Worm (Caenorhabditis elegans) whole organism, L4/young adult: ENCODE results near the gene pmt-2.

Experiments used
- W03F9.2 ChIP-seq: fragments of 150-350 bp; optimal IDR thresholded peaks from 2 replicates; lab custom pipeline; 2014; ENCODE audit warnings: missing biosample characterization, missing genetic modification characterization
- dao-5 ChIP-seq: sonication (generic microtip); optimal IDR thresholded peaks from 2 replicates; lab custom pipeline; 2016; ENCODE audit warnings: missing genotype, missing genetic modification characterization, moderate library complexity, missing compliant biosample characterization
- him-1 ChIP-seq: sonication (generic microtip); optimal IDR thresholded peaks from 2 replicates; lab custom pipeline; 2016; ENCODE audit warnings: missing genotype, missing genetic modification reagents, missing genetic modification characterization, missing compliant biosample characterization

pmt-2 gene

DNA sequence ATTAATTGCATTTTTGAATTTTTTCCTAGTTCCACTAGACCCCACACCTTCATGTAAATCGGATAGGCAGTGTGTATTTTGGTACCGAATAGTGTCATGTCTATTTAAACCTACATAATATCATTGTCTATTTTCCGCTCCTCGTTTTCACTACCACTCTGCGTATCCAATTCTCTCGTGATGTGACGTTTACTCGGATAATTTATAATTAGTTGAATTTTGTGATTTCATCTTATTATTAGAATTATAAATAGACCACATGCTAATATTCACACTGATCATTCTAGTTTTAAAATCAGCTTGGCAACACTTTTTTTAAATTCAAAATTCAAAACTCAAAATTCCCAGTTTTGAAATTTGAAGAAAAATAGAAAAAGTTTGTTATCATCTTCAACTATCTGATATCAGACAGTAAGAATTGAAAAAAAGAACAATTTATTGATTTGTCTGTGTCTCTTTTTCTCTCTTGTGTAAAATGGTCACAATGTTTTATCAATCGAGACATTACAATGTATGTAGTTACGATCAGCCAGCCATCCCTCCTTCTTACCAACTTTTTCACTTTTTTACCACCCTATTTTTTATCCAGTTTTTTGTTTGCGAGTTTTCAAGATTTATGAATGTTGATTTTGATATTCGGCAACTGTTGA is 12.2 kb downstream of the pmt-2 start:
- TF ChIP-seq dao-5 (tag; lab: Kevin White, UChicago) (no peak), W03F9.2 (tag; lab: Kevin White, UChicago) (peak; percentile 4)

DNA sequence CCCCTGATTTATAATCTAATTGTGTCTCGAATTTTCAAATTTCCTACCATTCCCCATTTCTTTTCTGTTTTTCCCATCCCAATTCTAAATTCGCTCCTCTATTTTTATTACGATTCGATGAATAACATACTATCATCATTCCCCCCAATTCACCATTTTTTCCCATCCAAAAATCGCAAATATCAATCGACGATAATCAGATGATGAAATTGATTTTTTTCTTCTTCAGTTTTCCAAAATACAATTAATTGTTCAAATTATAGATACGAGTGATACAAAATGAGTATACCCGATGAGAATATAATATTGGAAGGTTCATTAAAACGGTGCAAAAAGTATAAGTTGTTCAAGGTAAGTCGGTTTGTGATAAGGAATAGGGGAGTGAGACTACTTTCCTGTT is 14.3 kb downstream of the pmt-2 start, which contains the start of gene soc-1:
soc-1 (plus strand) TSS at position 262 of the 400 bp plus-strand sequence.
- no peak for TF ChIP-seq W03F9.2 (tag; lab: Kevin White, UChicago)
- TF ChIP-seq dao-5 (tag; lab: Kevin White, UChicago), result no peak
- no peak for TF ChIP-seq him-1 (tag; lab: Kevin White, UChicago)

DNA sequence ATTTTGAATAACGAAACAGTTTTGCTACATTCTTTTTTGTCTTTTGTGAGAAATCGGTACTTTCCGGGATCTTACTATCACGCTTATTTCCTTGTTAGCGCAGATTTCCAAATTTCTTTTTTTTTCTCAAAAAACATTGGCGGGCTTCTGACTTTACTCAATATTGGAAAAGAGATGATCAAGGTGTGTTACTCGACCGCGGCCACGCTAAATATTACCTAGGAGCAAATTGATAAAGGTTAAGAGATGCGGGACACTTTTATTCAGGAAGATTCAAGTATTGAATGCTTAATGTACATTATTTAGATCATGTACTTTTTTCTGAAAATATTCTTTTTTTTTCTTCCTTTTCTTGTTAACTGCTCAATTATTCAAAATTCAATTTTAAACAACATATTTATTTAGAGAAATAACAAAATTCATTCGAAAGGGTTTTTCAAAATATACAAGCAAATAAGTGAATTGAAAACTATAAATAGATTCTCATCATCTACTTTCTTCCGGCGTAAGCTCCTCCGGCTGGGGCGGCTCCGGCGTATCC is 19.0 kb downstream of the pmt-2 start:
- TF ChIP-seq him-1 (tag; lab: Kevin White, UChicago), result no peak
- no peak for TF ChIP-seq W03F9.2 (tag; lab: Kevin White, UChicago)
- no peak for TF ChIP-seq dao-5 (tag; lab: Kevin White, UChicago)

DNA sequence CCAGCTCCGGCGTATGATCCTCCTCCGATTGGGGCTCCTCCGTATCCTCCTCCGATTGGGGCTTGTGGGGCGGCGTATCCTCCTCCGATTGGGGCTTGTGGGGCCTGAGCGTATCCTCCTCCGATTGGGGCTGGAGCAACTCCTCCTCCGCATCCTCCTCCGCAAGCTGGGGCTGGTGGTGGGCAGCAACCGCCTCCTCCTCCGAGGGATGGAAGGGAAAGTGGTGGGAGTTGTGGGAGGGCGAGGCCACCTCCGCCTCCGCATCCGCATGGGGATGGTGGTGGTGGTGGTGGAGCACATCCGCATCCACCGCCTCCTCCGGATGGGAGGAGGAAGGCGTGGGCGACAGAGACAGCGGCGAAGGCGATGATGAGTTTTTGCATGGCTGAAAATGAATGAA is 19.5 kb downstream of the pmt-2 start, which contains the start of gene F41F3.3:
F41F3.3 (minus strand) TSS at position 383 of the 400 bp plus-strand sequence.
- TF ChIP-seq W03F9.2 (tag; lab: Kevin White, UChicago), result no peak
- no peak for TF ChIP-seq dao-5 (tag; lab: Kevin White, UChicago)
- no peak for TF ChIP-seq him-1 (tag; lab: Kevin White, UChicago)

DNA sequence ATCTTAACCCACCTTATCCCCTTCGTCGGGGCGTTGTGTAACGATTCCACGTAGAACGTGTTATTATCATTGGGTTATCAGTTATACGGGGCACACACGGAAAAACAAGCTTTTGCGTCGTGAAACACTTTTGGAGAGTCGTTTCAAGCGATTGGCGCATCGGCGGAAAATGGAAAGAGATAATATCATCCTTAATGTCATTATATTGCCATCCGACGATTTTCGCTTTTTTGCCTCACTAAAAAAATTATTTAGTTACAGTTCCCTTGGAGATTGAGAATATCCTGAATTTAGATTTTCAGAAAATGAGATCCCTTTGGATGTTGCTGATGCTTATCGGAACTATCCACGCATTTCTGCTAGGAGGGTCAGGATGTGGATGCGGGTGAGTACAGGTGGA is 20.1 kb downstream of the pmt-2 start, which contains the start of gene F41F3.8:
F41F3.8 (plus strand) TSS at position 301 of the 400 bp plus-strand sequence.
- TF ChIP-seq him-1 (tag; lab: Kevin White, UChicago), result no peak
- no peak for TF ChIP-seq dao-5 (tag; lab: Kevin White, UChicago)
- no peak for TF ChIP-seq W03F9.2 (tag; lab: Kevin White, UChicago)

DNA sequence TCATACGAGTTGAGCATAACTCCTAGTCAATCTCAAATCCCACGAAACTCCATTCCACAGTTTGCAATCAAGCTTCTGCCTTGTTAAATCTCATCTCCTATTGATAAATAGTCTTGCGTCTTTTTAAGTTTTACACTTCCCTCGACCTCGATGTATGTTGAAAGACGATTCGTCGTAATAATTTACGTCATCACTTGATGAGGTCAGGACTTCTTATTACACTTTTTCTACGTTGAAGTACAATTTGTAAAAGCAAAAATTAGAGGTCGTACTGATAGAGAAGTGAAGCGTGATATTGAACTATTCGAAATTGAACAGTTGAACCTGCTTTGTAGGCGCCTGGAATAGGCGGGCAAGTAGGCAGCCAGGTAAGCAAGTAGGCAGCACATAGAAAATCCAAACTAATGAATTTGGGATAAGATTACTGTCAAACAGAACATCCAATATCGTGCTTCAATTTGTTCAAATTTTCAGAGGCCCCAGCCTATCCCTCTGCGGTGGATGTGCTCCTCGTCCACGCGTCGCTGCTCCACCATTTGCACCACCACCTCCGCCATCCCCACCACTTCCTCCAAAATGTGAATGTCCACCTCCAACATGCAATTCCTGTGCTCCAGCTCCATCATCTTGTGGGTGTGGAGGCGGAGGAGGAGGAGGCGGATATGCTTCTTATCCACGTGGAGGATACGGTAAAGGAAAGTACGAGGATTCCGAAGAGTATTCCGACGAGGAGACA is 21.4 kb downstream of the pmt-2 start:
- TF ChIP-seq dao-5 (tag; lab: Kevin White, UChicago) (no peak), W03F9.2 (tag; lab: Kevin White, UChicago) (no peak), him-1 (tag; lab: Kevin White, UChicago) (no peak)

DNA sequence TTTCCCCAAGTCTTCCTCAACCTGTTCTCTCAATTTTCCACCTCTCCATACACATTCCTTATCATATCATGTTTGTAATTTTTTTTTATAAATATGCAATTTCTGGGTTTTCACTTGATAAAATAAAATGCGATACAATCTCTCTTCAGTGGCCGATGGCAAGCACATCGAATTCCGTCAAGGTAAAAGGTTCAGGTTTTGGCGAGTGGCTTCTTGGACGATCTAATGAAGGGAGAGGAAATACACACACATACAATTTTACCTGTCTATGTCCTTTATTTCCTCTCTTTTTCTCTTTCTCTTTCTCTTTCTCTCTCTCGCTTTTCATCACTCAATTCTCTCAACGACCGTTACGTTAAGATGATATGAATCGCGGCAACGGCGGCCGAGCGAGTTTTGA is 23.1 kb downstream of the pmt-2 start:
- TF ChIP-seq dao-5 (tag; lab: Kevin White, UChicago), result no peak
- no peak for TF ChIP-seq him-1 (tag; lab: Kevin White, UChicago)
- TF ChIP-seq W03F9.2 (tag; lab: Kevin White, UChicago), result no peak

DNA sequence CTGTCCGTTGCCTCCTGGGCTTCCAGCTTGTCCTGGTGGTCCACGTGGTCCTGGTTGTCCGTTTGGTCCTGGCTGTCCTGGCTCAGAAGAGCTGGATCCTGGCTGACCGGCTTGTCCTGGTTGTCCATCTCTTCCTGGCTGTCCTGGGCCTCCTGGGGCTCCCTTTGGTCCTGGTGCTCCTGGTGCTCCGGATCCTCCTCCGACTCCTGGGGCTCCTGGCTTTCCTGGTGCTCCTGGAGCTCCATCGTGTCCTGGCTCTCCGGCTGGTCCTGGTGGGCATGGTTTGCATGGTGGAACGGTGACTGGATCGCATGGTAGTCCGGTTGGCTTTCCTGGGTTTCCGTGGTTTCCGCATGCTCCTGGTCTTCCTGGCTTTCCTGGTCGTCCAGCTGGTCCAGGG is 24.7 kb downstream of the pmt-2 start:
- TF ChIP-seq W03F9.2 (tag; lab: Kevin White, UChicago) (no peak), him-1 (tag; lab: Kevin White, UChicago) (no peak)

DNA sequence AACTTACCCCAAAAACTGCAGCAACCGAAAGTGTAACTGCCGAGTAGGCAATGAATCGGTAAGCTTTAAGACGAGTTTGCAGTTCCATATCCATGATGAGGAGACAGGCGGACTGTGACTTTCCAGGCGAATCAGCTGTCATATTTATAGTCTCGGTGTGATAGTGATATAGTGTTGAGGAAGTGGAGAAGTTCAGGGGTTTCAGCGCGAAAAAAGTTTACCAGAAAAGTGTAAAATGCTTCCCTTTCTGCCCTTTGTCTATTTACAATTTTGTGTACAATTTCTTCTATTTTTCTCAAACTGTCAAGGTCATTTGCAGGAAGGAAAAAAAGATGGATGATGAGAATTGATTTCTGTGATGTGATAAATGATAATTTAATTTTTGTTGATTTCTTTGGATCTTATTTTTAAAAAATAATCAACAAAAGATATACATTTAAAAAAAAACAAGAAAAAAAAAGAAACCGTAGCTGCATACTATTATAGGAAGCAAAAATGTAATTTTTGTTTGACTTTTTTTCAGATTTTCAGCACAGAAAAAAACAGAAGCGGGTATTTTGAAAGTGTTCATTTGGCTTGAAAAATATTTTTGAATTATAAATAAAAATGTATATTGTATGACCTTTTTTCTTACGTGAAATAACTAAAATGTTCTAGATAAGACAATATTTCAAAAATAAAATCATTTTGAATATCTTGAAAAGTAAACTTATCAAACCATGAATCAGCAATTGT is 25.7 kb downstream of the pmt-2 start, which contains the start of the genes col-139 and F41F3.1:
col-139 (minus strand) TSS at position 101 of the 735 bp plus-strand sequence.
F41F3.1 (plus strand) TSS at position 685 of the 735 bp plus-strand sequence.
- TF ChIP-seq him-1 (tag; lab: Kevin White, UChicago) (no peak), dao-5 (tag; lab: Kevin White, UChicago) (no peak), W03F9.2 (tag; lab: Kevin White, UChicago) (no peak)

DNA sequence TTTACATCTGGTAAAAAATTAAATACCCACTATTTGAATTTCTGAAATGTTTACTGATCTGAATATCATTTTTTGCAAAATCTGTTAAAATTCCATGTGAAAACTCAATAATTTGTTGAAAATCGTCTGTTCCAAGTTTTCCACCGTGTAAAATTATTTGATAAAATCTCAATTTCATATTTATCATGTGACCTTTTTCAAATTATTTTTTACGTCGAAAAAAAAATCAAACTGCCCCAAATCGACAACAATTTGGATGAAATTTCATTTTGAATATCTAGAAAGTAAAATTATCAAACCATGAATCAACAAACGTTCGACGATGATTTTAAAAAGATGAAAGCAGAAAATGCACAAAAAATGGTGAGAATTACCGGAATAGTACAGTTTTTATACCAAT is 26.8 kb downstream of the pmt-2 start, which contains the start of gene F41F3.9:
F41F3.9 (plus strand) TSS at position 301 of the 400 bp plus-strand sequence.
- TF ChIP-seq dao-5 (tag; lab: Kevin White, UChicago), result no peak

DNA sequence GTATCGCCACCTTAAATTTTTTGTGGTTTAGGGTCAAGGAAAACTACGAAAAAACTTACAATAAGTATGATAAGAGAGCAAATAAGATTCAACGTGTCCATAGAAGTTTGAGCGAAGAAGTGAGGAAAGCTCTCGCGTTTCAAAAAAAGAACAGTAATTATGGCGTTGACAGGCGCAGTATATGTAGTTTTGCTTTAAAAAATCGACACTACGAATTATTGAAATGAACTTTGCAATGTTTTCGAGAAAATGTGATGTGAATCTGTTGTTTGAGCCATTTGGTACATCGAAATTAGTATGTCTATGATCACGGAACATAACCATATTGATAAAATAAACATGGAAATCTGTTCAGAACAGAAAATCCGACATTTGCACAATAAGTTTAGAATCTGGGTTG is 34.0 kb downstream of the pmt-2 start, which contains the start of gene srx-74:
srx-74 (minus strand) TSS at position 101 of the 400 bp plus-strand sequence.
- no peak for TF ChIP-seq W03F9.2 (tag; lab: Kevin White, UChicago)
- no peak for TF ChIP-seq him-1 (tag; lab: Kevin White, UChicago)
- no peak for TF ChIP-seq dao-5 (tag; lab: Kevin White, UChicago)

DNA sequence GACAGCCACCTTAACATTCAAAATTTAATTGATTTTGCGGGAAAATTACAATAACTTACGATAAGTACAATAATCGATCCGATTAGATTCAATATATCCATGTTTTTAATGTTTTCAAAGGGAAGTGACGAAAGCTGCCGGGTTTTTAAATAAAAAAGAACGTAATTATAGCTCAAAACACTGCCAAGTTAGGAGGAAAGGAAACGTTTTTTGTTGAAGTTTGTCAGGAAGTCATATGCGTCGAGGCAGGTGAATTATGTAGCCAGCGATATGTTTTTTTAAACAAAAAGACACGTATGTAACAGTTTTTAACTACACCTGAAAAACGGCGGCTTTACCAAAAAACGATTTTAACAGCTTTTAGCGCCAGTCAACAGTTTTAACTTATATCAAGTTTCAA is 37.3 kb downstream of the pmt-2 start, which contains the start of gene srx-73:
srx-73 (minus strand) TSS at position 101 of the 400 bp plus-strand sequence.
- TF ChIP-seq him-1 (tag; lab: Kevin White, UChicago) (no peak), dao-5 (tag; lab: Kevin White, UChicago) (no peak), W03F9.2 (tag; lab: Kevin White, UChicago) (no peak)
